Fruit fly (Drosophila melanogaster): Measurements from ENCODE around the gene CG42322.

dm6 chr3R:20779545-20779944 lies 39.6 kb downstream of the CG42322 start:
- TF ChIP-seq CG8478 (optimal IDR thresholded peaks at IDR 0.05) (no peak), CTCF (optimal IDR thresholded peaks at IDR 0.05) (no peak)

Data from S2 (cell line).